Fruit fly (Drosophila melanogaster) whole organism: ENCODE measurements around the gene CG43145.

Experiments used
- CG8478 ChIP-seq: fragments of >200 bp; optimal IDR thresholded peaks from 2 replicates; lab custom pipeline; 2018; ENCODE audit warnings: inconsistent platforms
- pan ChIP-seq: fragments of >200 bp; optimal IDR thresholded peaks from 2 replicates; lab custom pipeline; 2017
- psq ChIP-seq: fragments of >200 bp; optimal IDR thresholded peaks from 2 replicates; lab custom pipeline; 2017
- usp ChIP-seq: fragments of >200 bp; optimal IDR thresholded peaks from 2 replicates; lab custom pipeline; 2017; ENCODE audit warnings: missing biosample characterization, missing genetic modification characterization, mixed read lengths

DNA sequence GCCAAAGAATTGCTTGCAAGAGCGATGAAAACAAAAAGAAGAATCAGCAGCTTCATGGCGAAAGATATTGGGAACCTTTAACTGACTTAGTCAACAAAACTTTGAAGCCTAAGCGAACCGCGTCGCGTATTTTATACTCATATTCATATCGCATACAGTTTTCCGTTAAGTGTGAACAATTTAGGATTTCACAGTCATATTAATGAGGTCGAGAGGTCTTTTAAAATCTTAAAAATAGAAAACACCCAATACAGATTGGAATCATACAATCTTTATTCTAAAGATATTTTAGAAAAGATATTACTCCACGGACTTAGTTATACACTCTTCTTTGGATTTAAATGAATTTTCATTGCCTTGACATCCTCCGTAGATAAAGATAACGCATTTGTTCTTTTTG, 7.8 kb upstream of the CG43145 start, which contains the start of gene Acp24A4:
- TF ChIP-seq pan (lab: Kevin White, UChicago) (no peak), CG8478 (lab: Kevin White, UChicago) (no peak), psq (lab: Kevin White, UChicago) (no peak), usp (GFP tag; lab: Kevin White, UChicago) (no peak)
